Worm (Caenorhabditis elegans) whole organism, L3 larva: ENCODE results near the gene F55D1.1.

Source experiments
- R02D3.7 ChIP-seq: fragments of 150-350 bp; optimal IDR thresholded peaks from 2 replicates; lab custom pipeline; 2014; ENCODE audit warnings: missing biosample characterization, missing genetic modification characterization
- aly-2 ChIP-seq: fragments of 150-350 bp; optimal IDR thresholded peaks from 2 replicates; lab custom pipeline; 2014; ENCODE audit warnings: missing biosample characterization, missing genetic modification characterization
- ama-1 ChIP-seq: fragments of 150-350 bp; optimal IDR thresholded peaks from 2 replicates; lab custom pipeline; 2018
- ceh-16 ChIP-seq: sonication (generic microtip); optimal IDR thresholded peaks from 2 replicates; lab custom pipeline; 2017; ENCODE audit warnings: missing biosample characterization, missing genetic modification characterization
- ceh-28 ChIP-seq: fragments of 150-350 bp; optimal IDR thresholded peaks from 2 replicates; lab custom pipeline; 2014; ENCODE audit warnings: missing biosample characterization, missing genetic modification reagents, missing genetic modification characterization
- ceh-82 ChIP-seq: fragments of 150-350 bp; optimal IDR thresholded peaks from 2 replicates; lab custom pipeline; 2014; ENCODE audit warnings: missing biosample characterization, missing genetic modification characterization
- daf-12 ChIP-seq: fragments of 150-350 bp; optimal IDR thresholded peaks from 2 replicates; lab custom pipeline; 2014; ENCODE audit warnings: missing biosample characterization, missing genetic modification reagents, missing genetic modification characterization
- egl-5 ChIP-seq: fragments of 150-350 bp; optimal IDR thresholded peaks from 2 replicates; lab custom pipeline; 2017; ENCODE audit warnings: missing biosample characterization, missing genetic modification reagents, missing genetic modification characterization, inconsistent platforms
- elt-2 ChIP-seq: sonication (generic microtip); optimal IDR thresholded peaks from 2 replicates; lab custom pipeline; 2016; ENCODE audit warnings: missing genetic modification reagents, mild to moderate bottlenecking, missing genetic modification characterization, missing compliant biosample characterization
- elt-3 ChIP-seq, 3 experiments: fragments of 150-350 bp in 1 of 3; sonication (generic microtip) in 2 of 3; optimal IDR thresholded peaks; 2 replicates in 2 of 3; 4 replicates in 1 of 3; lab custom pipeline; 2014 to 2017; ENCODE audit warnings: missing biosample characterization in 3 of 3, missing genetic modification characterization in 3 of 3
- fkh-2 ChIP-seq: fragments of 150-350 bp; optimal IDR thresholded peaks from 2 replicates; lab custom pipeline; 2014; ENCODE audit warnings: missing biosample characterization, missing genetic modification reagents, missing genetic modification characterization
- fos-1 ChIP-seq: fragments of 150-350 bp; optimal IDR thresholded peaks from 2 replicates; lab custom pipeline; 2014; ENCODE audit warnings: missing biosample characterization, missing genetic modification characterization
- hmg-11 ChIP-seq: sonication (generic microtip); optimal IDR thresholded peaks from 2 replicates; lab custom pipeline; 2016; ENCODE audit warnings: missing genetic modification characterization, missing compliant biosample characterization
- jun-1 ChIP-seq: fragments of 150-350 bp; optimal IDR thresholded peaks from 2 replicates; lab custom pipeline; 2014; ENCODE audit warnings: missing biosample characterization, missing genetic modification reagents, missing genetic modification characterization
- lin-15B ChIP-seq: fragments of 150-350 bp; optimal IDR thresholded peaks from 2 replicates; lab custom pipeline; 2014; ENCODE audit warnings: missing biosample characterization, missing genetic modification characterization
- lsy-12 ChIP-seq: sonication (generic microtip); optimal IDR thresholded peaks from 2 replicates; lab custom pipeline; 2016; ENCODE audit warnings: mild to moderate bottlenecking, missing genetic modification characterization, missing compliant biosample characterization
- mdl-1 ChIP-seq: fragments of 150-350 bp; optimal IDR thresholded peaks from 2 replicates; lab custom pipeline; 2014; ENCODE audit warnings: missing biosample characterization, missing genetic modification characterization
- mml-1 ChIP-seq: fragments of 150-350 bp; sonication (generic microtip); optimal IDR thresholded peaks from 3 replicates; lab custom pipeline; 2014; ENCODE audit warnings: missing biosample characterization, missing genetic modification characterization
- nfya-1 ChIP-seq: sonication (generic microtip); optimal IDR thresholded peaks from 2 replicates; lab custom pipeline; 2017; ENCODE audit warnings: missing genetic modification characterization, mild to moderate bottlenecking, missing compliant biosample characterization, antibody characterized with exemption, moderate library complexity; ENCODE audit not compliant: insufficient read depth
- nhr-12 ChIP-seq: fragments of 150-350 bp; optimal IDR thresholded peaks from 2 replicates; lab custom pipeline; 2014; ENCODE audit warnings: missing biosample characterization, missing genetic modification characterization
- nhr-23 ChIP-seq: fragments of 150-350 bp; optimal IDR thresholded peaks from 2 replicates; lab custom pipeline; 2014; ENCODE audit warnings: missing biosample characterization, missing genetic modification reagents, missing genetic modification characterization
- nhr-237 ChIP-seq: fragments of 150-350 bp; optimal IDR thresholded peaks from 2 replicates; lab custom pipeline; 2014; ENCODE audit warnings: missing biosample characterization, missing genetic modification characterization
- nhr-25 ChIP-seq: sonication (generic microtip); optimal IDR thresholded peaks from 2 replicates; lab custom pipeline; 2017; ENCODE audit warnings: missing biosample characterization, missing genetic modification characterization
- nhr-43 ChIP-seq: sonication (generic microtip); optimal IDR thresholded peaks from 2 replicates; lab custom pipeline; 2016; ENCODE audit warnings: mild to moderate bottlenecking, missing genetic modification characterization, missing compliant biosample characterization; ENCODE audit not compliant: poor library complexity, severe bottlenecking
- nhr-76 ChIP-seq: fragments of 150-350 bp; sonication (generic microtip); optimal IDR thresholded peaks from 5 replicates; lab custom pipeline; 2014; ENCODE audit warnings: missing biosample characterization, missing genetic modification characterization
- pha-4 ChIP-seq: fragments of 150-350 bp; optimal IDR thresholded peaks from 2 replicates; lab custom pipeline; 2014; ENCODE audit warnings: missing biosample characterization, missing genetic modification reagents, missing genetic modification characterization
- pqm-1 ChIP-seq: fragments of 150-350 bp; optimal IDR thresholded peaks from 2 replicates; lab custom pipeline; 2017; ENCODE audit warnings: missing biosample characterization, missing genetic modification characterization, inconsistent platforms
- sea-2 ChIP-seq: fragments of 150-350 bp; sonication (generic microtip); optimal IDR thresholded peaks from 4 replicates; lab custom pipeline; 2014; ENCODE audit warnings: missing biosample characterization, missing genetic modification reagents, missing genetic modification characterization
- skn-1 ChIP-seq: fragments of 150-350 bp; optimal IDR thresholded peaks from 2 replicates; lab custom pipeline; 2014; ENCODE audit warnings: missing biosample characterization, missing genetic modification characterization
- snpc-4 ChIP-seq: fragments of 150-350 bp; optimal IDR thresholded peaks from 2 replicates; lab custom pipeline; 2014; ENCODE audit warnings: missing biosample characterization, missing genetic modification characterization
- tbx-2 ChIP-seq: sonication (generic microtip); optimal IDR thresholded peaks from 2 replicates; lab custom pipeline; 2016; ENCODE audit warnings: mild to moderate bottlenecking, missing genetic modification characterization, missing compliant biosample characterization
- unc-39 ChIP-seq: sonication (generic microtip); optimal IDR thresholded peaks from 4 replicates; lab custom pipeline; 2017; ENCODE audit warnings: missing biosample characterization, missing genetic modification characterization
- unc-62 ChIP-seq: fragments of 150-350 bp; sonication (generic microtip); optimal IDR thresholded peaks from 4 replicates; lab custom pipeline; 2014; ENCODE audit warnings: missing biosample characterization, missing genetic modification reagents, missing genetic modification characterization
- ztf-4 ChIP-seq: fragments of 150-350 bp; optimal IDR thresholded peaks from 2 replicates; lab custom pipeline; 2014; ENCODE audit warnings: missing biosample characterization, missing genetic modification characterization

F55D1.1 gene

DNA sequence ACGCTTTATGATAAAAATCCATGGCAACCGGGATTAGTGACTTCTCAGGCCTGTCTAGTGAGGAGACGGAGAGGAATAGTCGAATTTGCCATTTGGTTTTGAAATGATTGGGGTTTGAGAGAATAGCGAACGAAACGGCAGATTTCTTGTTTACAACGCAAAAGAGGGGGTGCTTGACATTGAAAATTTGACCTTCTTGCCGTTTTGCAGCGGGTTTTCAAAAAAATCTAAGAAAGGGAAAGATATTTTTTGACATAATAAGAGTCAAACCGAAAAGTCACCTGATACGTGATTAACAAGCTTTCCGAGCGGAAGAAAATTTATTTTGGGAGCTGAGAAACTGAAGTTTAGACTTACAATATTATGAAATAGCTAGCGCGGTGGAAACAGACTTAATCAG, 28.2 kb downstream of the F55D1.1 start:
- TF ChIP-seq ceh-16 (tag; lab: Kevin White, UChicago) (no peak), aly-2 (tag; lab: Kevin White, UChicago) (no peak), sea-2 (GFP tag; lab: Kevin White, UChicago) (no peak), nhr-25 (tag; lab: Kevin White, UChicago) (peak; percentile 67), pha-4 (no peak), fkh-2 (tag; lab: Kevin White, UChicago) (no peak), nfya-1 (tag; lab: Kevin White, UChicago) (peak; percentile 7), ztf-4 (tag; lab: Kevin White, UChicago) (no peak), hmg-11 (tag; lab: Kevin White, UChicago) (no peak), mdl-1 (tag; lab: Kevin White, UChicago) (no peak), R02D3.7 (tag; lab: Kevin White, UChicago) (no peak), lin-15B (no peak), fos-1 (no peak)

DNA sequence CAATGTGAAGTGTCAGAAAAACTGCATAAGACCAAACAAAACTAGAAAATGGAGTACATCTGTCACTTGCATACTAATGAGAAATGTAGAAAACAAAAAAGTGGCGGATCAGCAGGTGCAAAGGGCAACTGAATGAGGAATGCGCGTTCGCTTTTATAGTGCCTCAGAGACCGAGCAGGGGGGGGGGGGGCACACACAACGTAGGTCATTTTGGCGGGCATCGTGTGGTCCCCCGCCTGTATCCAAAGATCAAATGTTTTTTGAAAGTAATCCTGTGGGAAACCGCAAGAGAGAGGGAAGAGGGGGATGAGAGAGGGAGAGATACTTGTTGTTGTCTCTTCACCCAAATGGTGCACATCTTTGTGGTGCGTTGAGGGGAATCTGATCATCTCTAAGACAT, 28.7 kb downstream of the F55D1.1 start:
- TF ChIP-seq ceh-16 (tag; lab: Kevin White, UChicago) (no peak), nfya-1 (tag; lab: Kevin White, UChicago) (no peak), tbx-2 (tag; lab: Kevin White, UChicago) (no peak), nhr-23 (tag; lab: Kevin White, UChicago) (no peak), elt-2 (no peak), nhr-43 (tag; lab: Kevin White, UChicago) (no peak)

DNA sequence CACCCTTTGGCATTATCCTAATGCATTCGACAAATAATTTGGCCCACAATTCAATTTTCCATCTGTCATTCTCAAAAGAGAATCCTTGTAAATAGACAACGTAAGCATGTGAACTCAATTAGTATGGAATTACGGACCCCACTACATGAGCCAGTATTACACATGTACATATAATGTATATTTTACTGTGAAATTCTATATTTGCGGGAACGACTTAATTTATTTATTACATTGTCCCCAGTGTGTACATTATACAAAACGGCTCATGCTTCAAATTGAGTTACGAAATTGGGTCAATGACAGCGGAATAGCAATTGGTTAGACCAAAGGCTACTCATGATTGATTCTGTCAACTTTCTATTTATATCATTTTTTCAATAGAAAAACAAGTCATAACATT, 29.9 kb downstream of the F55D1.1 start:
- TF ChIP-seq elt-2 (peak; percentile 17), nhr-23 (tag; lab: Kevin White, UChicago) (peak; percentile 26), nhr-76 (tag; lab: Kevin White, UChicago) (no peak), pha-4 (peak; percentile 18), egl-5 (tag; lab: Kevin White, UChicago) (no peak), fkh-2 (tag; lab: Kevin White, UChicago) (no peak), nhr-43 (tag; lab: Kevin White, UChicago) (peak; percentile 1)

DNA sequence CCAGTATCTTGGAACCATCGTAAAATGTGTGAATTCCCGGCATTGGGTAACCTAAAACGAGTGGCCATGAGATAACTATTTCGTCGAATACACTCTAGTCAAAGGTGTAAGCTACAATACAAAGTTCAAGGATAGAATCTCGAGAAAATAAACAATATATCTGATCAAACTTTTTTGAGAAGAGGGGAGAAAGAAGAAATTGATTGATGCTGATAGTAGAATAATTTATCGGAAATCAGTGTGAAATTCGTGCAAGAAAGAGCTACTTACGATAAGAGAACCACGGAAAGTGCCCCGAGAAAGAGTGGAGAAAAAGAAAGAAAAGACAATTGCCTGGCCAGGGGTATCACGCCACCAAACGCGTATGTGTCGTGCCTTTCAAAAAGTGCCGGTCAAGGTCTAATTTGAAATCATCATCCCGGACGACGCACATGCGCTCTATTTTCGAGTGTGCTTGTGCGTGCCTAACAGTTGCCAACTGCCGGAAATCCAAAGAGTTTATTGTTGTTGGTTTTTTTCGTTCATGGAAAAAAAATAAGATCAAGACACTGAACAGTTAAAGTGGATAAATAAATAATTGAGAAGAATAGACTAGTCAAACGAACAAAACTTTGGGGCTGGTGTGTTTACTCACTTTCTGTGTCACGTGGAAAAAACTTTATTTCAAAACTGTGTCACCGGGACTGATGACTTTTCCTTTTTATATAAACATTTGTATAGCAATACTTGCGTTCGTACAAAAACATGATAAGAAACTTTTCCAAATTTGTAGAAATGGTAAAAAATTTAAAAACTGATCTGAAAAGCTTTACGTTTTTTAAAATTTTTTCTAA, 33.3 kb downstream of the F55D1.1 start, which contains the start of gene mboa-3:
Gene mboa-3, minus strand, starts transcription at position 51 of the 833 bp plus-strand sequence.
- TF ChIP-seq sea-2 (GFP tag; lab: Kevin White, UChicago): no peak
- no peak for TF ChIP-seq ceh-16 (tag; lab: Kevin White, UChicago)
- peak; percentile 92 for TF ChIP-seq pha-4
- no peak for TF ChIP-seq mml-1 (tag; lab: Kevin White, UChicago)
- no peak for TF ChIP-seq ama-1
- TF ChIP-seq nhr-12 (tag; lab: Kevin White, UChicago): no peak
- no peak for TF ChIP-seq unc-39 (tag; lab: Kevin White, UChicago)
- peak; percentile 88 for TF ChIP-seq elt-2
- TF ChIP-seq pqm-1 (tag; lab: Kevin White, UChicago): peak; percentile 66

DNA sequence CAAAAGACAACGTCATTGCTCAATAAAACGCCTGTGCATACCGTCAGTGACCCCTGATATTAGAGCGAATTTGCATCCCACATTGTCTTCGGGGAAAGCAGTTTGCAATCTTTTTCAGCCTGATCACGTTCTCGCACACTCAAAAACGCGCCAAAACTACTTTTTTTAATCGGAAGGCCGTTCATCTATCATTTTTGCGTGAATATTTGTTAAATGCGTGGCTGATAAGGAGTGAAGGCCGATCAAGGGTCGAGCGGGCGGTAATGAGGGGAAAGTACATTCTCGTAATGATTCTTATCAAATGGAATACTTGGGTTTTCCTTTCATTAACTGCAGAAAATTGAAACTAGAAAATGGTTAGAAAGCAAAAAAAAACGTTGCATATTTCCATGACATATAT, 34.6 kb downstream of the F55D1.1 start:
- TF ChIP-seq unc-39 (tag; lab: Kevin White, UChicago): no peak
- TF ChIP-seq daf-12 (tag; lab: Kevin White, UChicago): no peak
- TF ChIP-seq ama-1: no peak
- no peak for TF ChIP-seq pha-4
- no peak for TF ChIP-seq ceh-82 (tag; lab: Kevin White, UChicago)
- TF ChIP-seq skn-1 (tag; lab: Kevin White, UChicago): no peak
- no peak for TF ChIP-seq jun-1 (tag; lab: Kevin White, UChicago)
- peak; percentile 82 for TF ChIP-seq pqm-1 (tag; lab: Kevin White, UChicago)
- TF ChIP-seq elt-3 (tag; optimal IDR thresholded peaks at IDR 0.05; lab: Kevin White, UChicago): peak in 1 of 3 experiments; percentile 0
- no peak for TF ChIP-seq nhr-237 (tag; lab: Kevin White, UChicago)
- no peak for TF ChIP-seq snpc-4
- no peak for TF ChIP-seq ceh-28
- peak; percentile 72 for TF ChIP-seq nhr-25 (tag; lab: Kevin White, UChicago)
- TF ChIP-seq lin-15B: no peak
- peak; percentile 26 for TF ChIP-seq lsy-12 (tag; lab: Kevin White, UChicago)
- TF ChIP-seq elt-2: peak; percentile 96
- no peak for TF ChIP-seq unc-62 (GFP tag; lab: Kevin White, UChicago)
- TF ChIP-seq nhr-23 (tag; lab: Kevin White, UChicago): peak; percentile 28
